Fruit fly (Drosophila melanogaster): ENCODE results near the gene CycG.

CycG gene

dm6 chr3R:31596071-31596883, 16.2 kb downstream of the CycG start, which contains the start of gene RpL6:
RpL6 (minus strand) TSS chr3R:31596204.
- TF ChIP-seq ttk (optimal IDR thresholded peaks at IDR 0.05) (no peak), h (optimal IDR thresholded peaks at IDR 0.05) (no peak), Sin3A (optimal IDR thresholded peaks at IDR 0.05) (no peak), Myc (optimal IDR thresholded peaks at IDR 0.05) (no peak), psq (optimal IDR thresholded peaks at IDR 0.05) (no peak), insv (optimal IDR thresholded peaks at IDR 0.05) (no peak)

dm6 chr3R:31592256-31592879, 20.1 kb downstream of the CycG start, which contains the start of gene CG1774:
CG1774 (plus strand) TSS chr3R:31592803.
- TF ChIP-seq psq (optimal IDR thresholded peaks at IDR 0.05) (no peak), insv (optimal IDR thresholded peaks at IDR 0.05) (no peak), Sin3A (optimal IDR thresholded peaks at IDR 0.05) (no peak), h (optimal IDR thresholded peaks at IDR 0.05) (no peak), ttk (optimal IDR thresholded peaks at IDR 0.05) (no peak), Myc (optimal IDR thresholded peaks at IDR 0.05) (no peak)

- TF ChIP-seq psq (optimal IDR thresholded peaks at IDR 0.05) (no peak), h (optimal IDR thresholded peaks at IDR 0.05) (no peak), Myc (optimal IDR thresholded peaks at IDR 0.05) (no peak), insv (optimal IDR thresholded peaks at IDR 0.05) (no peak), ttk (optimal IDR thresholded peaks at IDR 0.05) (no peak), Sin3A (optimal IDR thresholded peaks at IDR 0.05) (no peak)
Observed at dm6 chr3R:31590281-31590680, 22.2 kb downstream of the CycG start, which contains the start of gene CG1638. CG1638 (plus strand) TSS chr3R:31590581.

- TF ChIP-seq Sin3A (optimal IDR thresholded peaks at IDR 0.05) = no peak
- TF ChIP-seq h (optimal IDR thresholded peaks at IDR 0.05) = no peak
- no peak for TF ChIP-seq insv (optimal IDR thresholded peaks at IDR 0.05)
Observed at dm6 chr3R:31588374-31588773, 24.1 kb downstream of the CycG start, which contains the start of gene CG1635. CG1635 (plus strand) TSS chr3R:31588673.

DNA sequence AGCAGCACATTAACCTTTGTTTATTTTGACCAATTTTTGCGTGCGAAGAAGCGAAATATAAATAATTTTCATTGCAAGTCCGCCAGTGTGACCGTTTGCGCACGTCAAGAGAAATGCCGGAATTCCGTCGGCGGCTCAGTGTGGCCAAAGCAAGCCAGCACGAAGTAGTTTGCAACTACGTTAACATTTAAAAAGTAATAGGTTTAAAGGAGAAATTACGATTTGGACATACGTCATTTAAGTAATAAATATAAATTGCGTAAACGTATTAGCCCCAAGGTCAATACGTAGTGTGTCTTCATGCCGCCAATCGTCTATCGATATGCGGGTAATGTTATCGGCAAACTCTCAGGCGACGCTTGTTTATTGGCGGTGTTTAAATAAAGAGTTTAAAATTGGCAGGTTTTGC, 31.9 kb downstream of the CycG start, which contains the start of the genes pygo and rod:
pygo (minus strand) TSS at position 114 of the 409 bp plus-strand sequence.
rod (plus strand) TSS at position 366 of the 409 bp plus-strand sequence.
- TF ChIP-seq psq (optimal IDR thresholded peaks at IDR 0.05) (no peak), Myc (optimal IDR thresholded peaks at IDR 0.05) (no peak), h (optimal IDR thresholded peaks at IDR 0.05) (no peak), Sin3A (optimal IDR thresholded peaks at IDR 0.05) (no peak), ttk (optimal IDR thresholded peaks at IDR 0.05) (no peak), insv (optimal IDR thresholded peaks at IDR 0.05) (no peak)

DNA sequence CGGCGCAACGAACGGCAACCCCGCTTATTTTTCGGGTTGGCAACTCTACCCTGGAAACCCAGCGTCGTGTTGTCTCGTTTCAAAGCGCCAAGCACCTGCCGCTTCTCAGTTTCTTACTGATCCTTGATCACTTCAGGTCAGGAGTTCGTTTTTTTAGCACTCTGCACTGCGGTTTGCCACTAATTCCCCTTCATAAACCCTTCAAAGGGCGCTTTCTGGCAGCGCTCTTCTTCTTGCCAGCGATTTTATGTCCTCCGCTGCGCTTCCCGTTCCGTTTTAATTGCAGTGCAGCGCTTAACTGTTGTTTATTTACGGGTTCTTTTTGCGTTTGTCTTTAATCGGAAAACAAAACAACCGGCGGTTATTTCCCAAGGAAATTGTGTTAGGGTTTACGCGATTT, 32.4 kb downstream of the CycG start:
- no peak for TF ChIP-seq h (optimal IDR thresholded peaks at IDR 0.05)
- no peak for TF ChIP-seq Sin3A (optimal IDR thresholded peaks at IDR 0.05)
- TF ChIP-seq psq (optimal IDR thresholded peaks at IDR 0.05) = no peak
- TF ChIP-seq Myc (optimal IDR thresholded peaks at IDR 0.05) = no peak
- no peak for TF ChIP-seq ttk (optimal IDR thresholded peaks at IDR 0.05)
- TF ChIP-seq insv (optimal IDR thresholded peaks at IDR 0.05) = no peak

DNA sequence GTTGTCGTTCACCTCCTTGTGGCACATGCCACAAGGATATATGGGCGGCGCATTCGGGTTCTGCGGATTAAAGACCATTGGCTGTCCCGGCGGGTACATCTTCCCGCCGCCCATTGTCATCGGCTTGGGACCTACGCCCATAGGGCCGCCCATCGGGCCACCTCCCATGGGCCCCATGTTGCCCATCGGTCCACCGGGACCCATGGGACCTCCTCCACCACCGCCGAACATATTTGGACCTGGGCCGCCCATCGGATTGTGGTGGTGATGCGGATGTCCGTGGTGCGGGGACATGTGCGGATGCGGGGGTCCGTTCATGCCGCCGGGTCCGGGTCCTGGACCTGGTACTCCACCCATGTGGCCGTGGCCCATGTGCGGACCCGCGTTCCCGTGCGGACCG, 35.1 kb downstream of the CycG start:
- no peak for TF ChIP-seq h (optimal IDR thresholded peaks at IDR 0.05)
- no peak for TF ChIP-seq ttk (optimal IDR thresholded peaks at IDR 0.05)
- TF ChIP-seq insv (optimal IDR thresholded peaks at IDR 0.05) = no peak
- no peak for TF ChIP-seq Myc (optimal IDR thresholded peaks at IDR 0.05)
- TF ChIP-seq Sin3A (optimal IDR thresholded peaks at IDR 0.05) = no peak
- TF ChIP-seq psq (optimal IDR thresholded peaks at IDR 0.05) = no peak

DNA sequence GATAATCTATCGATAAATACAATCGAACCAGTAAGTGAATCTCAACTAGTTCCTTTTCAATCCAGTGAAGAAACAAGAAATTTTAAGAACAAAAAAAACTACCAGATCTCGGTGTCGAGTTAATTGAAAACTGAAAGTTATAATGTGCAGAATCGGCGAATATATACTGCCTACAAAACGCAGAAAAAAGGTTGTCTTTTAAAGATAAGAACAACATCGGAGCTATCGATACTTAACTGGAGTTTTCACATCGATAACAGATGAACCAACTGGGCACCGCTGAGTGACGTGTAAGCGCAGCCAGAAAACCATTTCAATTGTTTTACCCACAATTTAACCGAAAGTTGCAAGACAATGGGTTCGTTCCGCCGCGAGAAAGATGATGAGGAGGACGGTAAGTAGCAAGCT, 40.6 kb downstream of the CycG start, which contains the start of gene gammaCOP:
gammaCOP (plus strand) TSS at position 259 of the 408 bp plus-strand sequence.
- TF ChIP-seq h (optimal IDR thresholded peaks at IDR 0.05) (no peak), Myc (optimal IDR thresholded peaks at IDR 0.05) (no peak), insv (optimal IDR thresholded peaks at IDR 0.05) (no peak), psq (optimal IDR thresholded peaks at IDR 0.05) (no peak), Sin3A (optimal IDR thresholded peaks at IDR 0.05) (no peak), ttk (optimal IDR thresholded peaks at IDR 0.05) (no peak)

DNA sequence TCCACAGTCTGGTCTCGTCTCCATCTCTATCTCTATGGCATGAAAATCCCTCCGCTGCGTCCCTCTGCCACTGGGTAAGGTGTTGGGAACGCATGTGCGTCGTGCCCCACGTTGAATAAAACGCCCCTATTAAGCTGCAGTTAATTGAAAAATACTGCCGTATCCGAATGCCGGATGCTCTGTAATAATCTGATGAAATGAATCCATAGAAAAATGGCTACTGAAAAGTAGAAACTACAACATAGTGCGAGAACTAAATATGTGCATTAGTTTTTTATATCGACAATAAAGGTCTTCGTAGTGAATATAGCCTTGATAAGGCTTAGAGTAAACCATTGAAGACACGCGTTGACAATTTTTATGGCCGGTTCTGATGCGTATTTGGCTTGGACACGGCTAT, 45.7 kb downstream of the CycG start:
- TF ChIP-seq psq (optimal IDR thresholded peaks at IDR 0.05) (no peak), Myc (optimal IDR thresholded peaks at IDR 0.05) (no peak), Sin3A (optimal IDR thresholded peaks at IDR 0.05) (no peak), h (optimal IDR thresholded peaks at IDR 0.05) (no peak)

dm6 chr3R:31565738-31566137, 46.7 kb downstream of the CycG start:
- TF ChIP-seq h (optimal IDR thresholded peaks at IDR 0.05) (no peak), Myc (optimal IDR thresholded peaks at IDR 0.05) (no peak), psq (optimal IDR thresholded peaks at IDR 0.05) (no peak)

DNA sequence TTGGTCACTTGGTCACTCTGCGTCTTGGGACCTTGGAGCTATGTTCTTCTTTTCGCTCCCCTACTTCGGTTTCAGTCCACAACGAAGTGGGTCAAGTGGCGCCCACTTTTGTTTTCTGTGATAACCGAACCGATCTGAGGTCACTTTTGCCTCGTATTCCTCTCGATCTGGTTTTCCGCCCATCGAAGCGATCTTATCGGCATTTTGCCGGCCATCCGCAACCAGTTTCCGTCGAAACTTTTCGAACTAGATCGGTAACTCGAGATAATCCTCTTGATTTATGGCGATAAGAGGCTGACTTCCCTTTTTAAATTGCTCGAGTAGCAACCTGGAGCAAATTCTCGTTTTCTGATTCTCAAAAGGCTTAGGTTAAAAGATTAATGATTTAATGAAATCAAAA, 47.9 kb downstream of the CycG start:
- no peak for TF ChIP-seq Myc (optimal IDR thresholded peaks at IDR 0.05)
- TF ChIP-seq h (optimal IDR thresholded peaks at IDR 0.05) = no peak
- TF ChIP-seq psq (optimal IDR thresholded peaks at IDR 0.05) = no peak
- TF ChIP-seq insv (optimal IDR thresholded peaks at IDR 0.05) = no peak
- no peak for TF ChIP-seq Sin3A (optimal IDR thresholded peaks at IDR 0.05)
- no peak for TF ChIP-seq ttk (optimal IDR thresholded peaks at IDR 0.05)

dm6 chr3R:31564164-31564563, 48.3 kb downstream of the CycG start:
- TF ChIP-seq ttk (optimal IDR thresholded peaks at IDR 0.05) (no peak), h (optimal IDR thresholded peaks at IDR 0.05) (no peak), psq (optimal IDR thresholded peaks at IDR 0.05) (no peak), Myc (optimal IDR thresholded peaks at IDR 0.05) (no peak), Sin3A (optimal IDR thresholded peaks at IDR 0.05) (no peak), insv (optimal IDR thresholded peaks at IDR 0.05) (no peak)

All from Kc167 (cell line).